Fruit fly (Drosophila melanogaster) whole organism, embryonic: ENCODE results near the gene CG10948.
A peak's percentile ranks its signal among the peaks of the same experiment; 100 is the strongest.

Experiments used
- Antp ChIP-seq: fragments of 200-800 bp; sonication (Bioruptor generic); optimal IDR thresholded peaks from 3 replicates; lab custom pipeline; 2016; ENCODE audit warnings: missing biosample characterization, missing genetic modification characterization
- B-H1 ChIP-seq: fragments of 200-800 bp; sonication (Bioruptor generic); IDR thresholded peaks from 3 replicates; pipeline ENCODE4 v1.3.6; 2022; ENCODE audit warnings: missing biosample characterization, missing genetic modification characterization
- CG10565 ChIP-seq: fragments of 200-800 bp; sonication (Bioruptor generic); optimal IDR thresholded peaks from 3 replicates; lab custom pipeline; 2016; ENCODE audit warnings: missing biosample characterization, mild to moderate bottlenecking, missing genetic modification characterization
- CG12236 ChIP-seq: fragments of 200-800 bp; sonication (Bioruptor generic); optimal IDR thresholded peaks from 2 replicates; lab custom pipeline; 2016; ENCODE audit warnings: missing biosample characterization, missing genetic modification characterization
- CG12769 ChIP-seq: fragments of 200-800 bp; sonication (Bioruptor generic); optimal IDR thresholded peaks from 2 replicates; lab custom pipeline; 2019; ENCODE audit warnings: missing biosample characterization, mild to moderate bottlenecking, missing genetic modification characterization, moderate library complexity
- CG14667 ChIP-seq: fragments of 200-800 bp; sonication (Bioruptor generic); IDR thresholded peaks from 2 replicates; pipeline ENCODE4 v1.3.6; 2022; ENCODE audit warnings: missing biosample characterization, missing genetic modification characterization
- CG15073 ChIP-seq: fragments of 200-800 bp; sonication (Bioruptor generic); optimal IDR thresholded peaks from 2 replicates; lab custom pipeline; 2016; ENCODE audit warnings: missing biosample characterization, missing genetic modification characterization
- CG1602 ChIP-seq: fragments of 200-800 bp; sonication (Bioruptor generic); optimal IDR thresholded peaks from 3 replicates; lab custom pipeline; 2016; ENCODE audit warnings: missing biosample characterization, missing genetic modification characterization
- CG18011 ChIP-seq: fragments of 200-800 bp; sonication (Bioruptor generic); optimal IDR thresholded peaks from 2 replicates; lab custom pipeline; 2017; ENCODE audit warnings: missing biosample characterization, missing genetic modification characterization, mild to moderate bottlenecking, moderate library complexity, missing genotype
- CG2202 ChIP-seq: fragments of 200-800 bp; sonication (Bioruptor generic); optimal IDR thresholded peaks from 2 replicates; lab custom pipeline; 2018; ENCODE audit warnings: missing biosample characterization, mild to moderate bottlenecking, missing genetic modification characterization
- CG2712 ChIP-seq: fragments of 200-800 bp; optimal IDR thresholded peaks from 3 replicates; lab custom pipeline; 2019; ENCODE audit warnings: missing biosample characterization, mild to moderate bottlenecking, missing genetic modification characterization, moderate library complexity
- CG6654 ChIP-seq: fragments of 200-800 bp; sonication (Bioruptor generic); optimal IDR thresholded peaks from 2 replicates; lab custom pipeline; 2017; ENCODE audit warnings: missing biosample characterization, mild to moderate bottlenecking, missing genetic modification characterization
- CG7786 ChIP-seq: fragments of 200-800 bp; sonication (Bioruptor generic); optimal IDR thresholded peaks from 2 replicates; lab custom pipeline; 2016; ENCODE audit warnings: missing biosample characterization, missing genetic modification characterization
- CG7987 ChIP-seq: fragments of 200-800 bp; sonication (Bioruptor generic); optimal IDR thresholded peaks from 2 replicates; lab custom pipeline; 2018; ENCODE audit warnings: missing biosample characterization, mild to moderate bottlenecking, missing genetic modification characterization, moderate library complexity
- CG8359 ChIP-seq: fragments of 200-800 bp; sonication (Bioruptor generic); optimal IDR thresholded peaks from 2 replicates; lab custom pipeline; 2017; ENCODE audit warnings: missing biosample characterization, mild to moderate bottlenecking, missing genetic modification characterization, borderline replicate concordance
- D19B ChIP-seq: fragments of 200-800 bp; sonication (Bioruptor generic); optimal IDR thresholded peaks from 2 replicates; lab custom pipeline; 2017; ENCODE audit warnings: missing biosample characterization, mild to moderate bottlenecking, missing genetic modification characterization
- E2f1 ChIP-seq: fragments of 200-800 bp; sonication (Bioruptor generic); IDR thresholded peaks from 2 replicates; pipeline ENCODE4 v1.3.6; 2022; ENCODE audit warnings: missing biosample characterization, missing genetic modification characterization
- Fer1 ChIP-seq: fragments of 200-800 bp; sonication (Bioruptor generic); optimal IDR thresholded peaks from 2 replicates; lab custom pipeline; 2017; ENCODE audit warnings: missing biosample characterization, mild to moderate bottlenecking, missing genetic modification characterization
- H2.0 ChIP-seq: fragments of 200-800 bp; sonication (Bioruptor generic); IDR thresholded peaks from 2 replicates; pipeline ENCODE4 v1.3.6; 2022; ENCODE audit warnings: missing biosample characterization, missing genetic modification characterization
- NC2α ChIP-seq: fragments of 200-800 bp; sonication (Bioruptor generic); optimal IDR thresholded peaks from 2 replicates; lab custom pipeline; 2016; ENCODE audit warnings: missing biosample characterization, missing genetic modification characterization
- Neu2 ChIP-seq: fragments of 200-800 bp; sonication (Bioruptor generic); optimal IDR thresholded peaks from 3 replicates; lab custom pipeline; 2016; ENCODE audit warnings: missing biosample characterization, missing genetic modification characterization, borderline replicate concordance
- Nf-YA ChIP-seq: fragments of 200-800 bp; sonication (Bioruptor generic); IDR thresholded peaks from 2 replicates; pipeline ENCODE4 v1.3.6; 2022; ENCODE audit warnings: missing biosample characterization, missing genetic modification characterization
- Scr ChIP-seq: fragments of 200-800 bp; sonication (Bioruptor generic); IDR thresholded peaks from 2 replicates; pipeline ENCODE4 v1.3.6; 2022; ENCODE audit warnings: missing biosample characterization, missing genetic modification characterization; ENCODE audit not compliant: partially characterized antibody
- Six4 ChIP-seq: fragments of 200-800 bp; sonication (Bioruptor generic); optimal IDR thresholded peaks from 2 replicates; lab custom pipeline; 2016; ENCODE audit warnings: missing biosample characterization, missing genetic modification characterization
- Sry-β ChIP-seq: fragments of 200-800 bp; sonication (Bioruptor generic); optimal IDR thresholded peaks from 2 replicates; lab custom pipeline; 2018; ENCODE audit warnings: missing biosample characterization, mild to moderate bottlenecking, missing genetic modification characterization, moderate library complexity
- Sry-δ ChIP-seq: fragments of 200-800 bp; sonication (Bioruptor generic); optimal IDR thresholded peaks from 2 replicates; lab custom pipeline; 2016; ENCODE audit warnings: missing biosample characterization, missing genetic modification characterization
- Stat92E ChIP-seq, 3 experiments: fragments of >200 bp in 2 of 3; fragments of 200-800 bp in 1 of 3; sonication (Bioruptor generic) in 1 of 3; optimal IDR thresholded peaks; 2 replicates each; lab custom pipeline; 2017 to 2019; ENCODE audit warnings: missing biosample characterization in 3 of 3, missing genetic modification characterization in 3 of 3, mild to moderate bottlenecking in 1 of 3, moderate library complexity in 1 of 3
- Taf1 ChIP-seq: fragments of 200-800 bp; sonication (Bioruptor generic); IDR thresholded peaks from 2 replicates; pipeline ENCODE4 v1.3.6; 2022; ENCODE audit warnings: missing biosample characterization, missing genetic modification characterization
- Usf ChIP-seq: fragments of 200-800 bp; sonication (Bioruptor generic); optimal IDR thresholded peaks from 2 replicates; lab custom pipeline; 2017; ENCODE audit warnings: missing genotype, missing biosample characterization, missing genetic modification characterization
- al ChIP-seq: fragments of 200-800 bp; sonication (Bioruptor generic); IDR thresholded peaks from 2 replicates; pipeline ENCODE4 v1.3.6; 2022; ENCODE audit warnings: missing biosample characterization, missing genetic modification characterization
- ash1 ChIP-seq: fragments of 200-800 bp; sonication (Bioruptor generic); optimal IDR thresholded peaks from 2 replicates; lab custom pipeline; 2018; ENCODE audit warnings: missing biosample characterization, mild to moderate bottlenecking, missing genetic modification characterization
- bcd ChIP-seq: fragments of 200-800 bp; sonication (Bioruptor generic); optimal IDR thresholded peaks from 2 replicates; lab custom pipeline; 2017; ENCODE audit warnings: missing biosample characterization, mild to moderate bottlenecking, missing genetic modification characterization
- cad ChIP-seq: fragments of >200 bp; optimal IDR thresholded peaks from 2 replicates; lab custom pipeline; 2017; ENCODE audit warnings: missing biosample characterization, missing genetic modification characterization
- cas ChIP-seq: fragments of 200-800 bp; sonication (Bioruptor generic); IDR thresholded peaks from 2 replicates; pipeline ENCODE4 v1.3.6; 2022; ENCODE audit warnings: missing biosample characterization, missing genetic modification characterization
- chinmo ChIP-seq: fragments of 200-800 bp; sonication (Bioruptor generic); IDR thresholded peaks from 4 replicates; pipeline ENCODE4 v1.3.6; 2022; ENCODE audit warnings: missing biosample characterization, missing genetic modification characterization; ENCODE audit not compliant: partially characterized antibody
- ci ChIP-seq: fragments of 200-800 bp; sonication (Bioruptor generic); IDR thresholded peaks from 3 replicates; pipeline ENCODE4 v1.3.6; 2022; ENCODE audit warnings: missing biosample characterization, missing genetic modification characterization
- disco-r ChIP-seq: fragments of 200-800 bp; sonication (Bioruptor generic); optimal IDR thresholded peaks from 2 replicates; lab custom pipeline; 2016; ENCODE audit warnings: missing biosample characterization, missing genetic modification characterization
- fd96Cb ChIP-seq: fragments of 200-800 bp; sonication (Bioruptor generic); optimal IDR thresholded peaks from 2 replicates; lab custom pipeline; 2018; ENCODE audit warnings: missing biosample characterization, mild to moderate bottlenecking, missing genetic modification characterization, moderate library complexity
- gcm ChIP-seq: fragments of 200-800 bp; sonication (Bioruptor generic); optimal IDR thresholded peaks from 2 replicates; lab custom pipeline; 2019; ENCODE audit warnings: missing biosample characterization, mild to moderate bottlenecking, missing genetic modification characterization, moderate library complexity
- gem ChIP-seq: fragments of 200-800 bp; sonication (Bioruptor generic); optimal IDR thresholded peaks from 2 replicates; lab custom pipeline; 2019; ENCODE audit warnings: missing biosample characterization, mild to moderate bottlenecking, missing genetic modification characterization, moderate library complexity
- grn ChIP-seq: fragments of 200-800 bp; sonication (Bioruptor generic); optimal IDR thresholded peaks from 3 replicates; lab custom pipeline; 2017; ENCODE audit warnings: missing biosample characterization, missing genetic modification characterization
- lilli ChIP-seq: fragments of 200-800 bp; sonication (Bioruptor generic); optimal IDR thresholded peaks from 3 replicates; lab custom pipeline; 2016; ENCODE audit warnings: missing biosample characterization, missing genetic modification characterization
- nmo ChIP-seq: fragments of 200-800 bp; sonication (Bioruptor generic); optimal IDR thresholded peaks from 2 replicates; lab custom pipeline; 2018; ENCODE audit warnings: missing biosample characterization, mild to moderate bottlenecking, missing genetic modification characterization, moderate library complexity
- oc ChIP-seq: fragments of 200-800 bp; sonication (Bioruptor generic); optimal IDR thresholded peaks from 2 replicates; lab custom pipeline; 2018; ENCODE audit warnings: missing biosample characterization, mild to moderate bottlenecking, missing genetic modification characterization, moderate library complexity
- peb ChIP-seq: fragments of 200-800 bp; sonication (Bioruptor generic); IDR thresholded peaks from 2 replicates; pipeline ENCODE4 v1.3.6; 2022; ENCODE audit warnings: missing biosample characterization, missing genetic modification characterization
- rib ChIP-seq: fragments of 200-800 bp; sonication (Bioruptor generic); IDR thresholded peaks from 2 replicates; pipeline ENCODE4 v1.3.6; 2022; ENCODE audit warnings: missing biosample characterization, missing genetic modification characterization
- sqz ChIP-seq: fragments of 200-800 bp; sonication (Bioruptor generic); optimal IDR thresholded peaks from 3 replicates; lab custom pipeline; 2018; ENCODE audit warnings: missing biosample characterization, mild to moderate bottlenecking, missing genetic modification characterization
- stwl ChIP-seq: fragments of 200-800 bp; sonication (Bioruptor generic); optimal IDR thresholded peaks from 3 replicates; lab custom pipeline; 2018; ENCODE audit warnings: missing biosample characterization, mild to moderate bottlenecking, missing genetic modification characterization, moderate library complexity
- twi ChIP-seq: fragments of 200-800 bp; optimal IDR thresholded peaks from 2 replicates; lab custom pipeline; 2019; ENCODE audit warnings: missing biosample characterization, mild to moderate bottlenecking, missing genetic modification characterization, moderate library complexity

Gene CG10948

dm6 chr3L:12835511-12836479 lies 14.1 kb downstream of the CG10948 start (continued):
- TF ChIP-seq al (GFP tag; lab: Robert Waterston, UW) = no peak
- TF ChIP-seq CG18011 (GFP tag; lab: Kevin White, UChicago) = no peak
- TF ChIP-seq CG2202 (tag; lab: Kevin White, UChicago) = peak; percentile 4
- TF ChIP-seq cas (GFP tag; lab: Robert Waterston, UW) = no peak
- TF ChIP-seq bcd (GFP tag; lab: Kevin White, UChicago) = no peak
- TF ChIP-seq CG12236 = no peak
- TF ChIP-seq Six4 (GFP tag; lab: Kevin White, UChicago) = no peak
- no peak for TF ChIP-seq Sry-β (GFP tag; lab: Kevin White, UChicago)
- no peak for TF ChIP-seq Sry-δ (GFP tag; lab: Kevin White, UChicago)
- TF ChIP-seq grn (GFP tag; lab: Kevin White, UChicago) = peak; percentile 78
- TF ChIP-seq CG10565 = no peak
- no peak for TF ChIP-seq Scr (GFP tag; lab: Robert Waterston, UW)
- no peak for TF ChIP-seq D19B (GFP tag; lab: Kevin White, UChicago)
- no peak for TF ChIP-seq ash1 (GFP tag; lab: Kevin White, UChicago)
- TF ChIP-seq H2.0 (GFP tag; lab: Robert Waterston, UW) = no peak
- no peak for TF ChIP-seq cad
- no peak for TF ChIP-seq E2f1 (GFP tag; lab: Robert Waterston, UW)
- TF ChIP-seq CG2712 = no peak
- peak; percentile 13 for TF ChIP-seq gem (tag; lab: Kevin White, UChicago)
- TF ChIP-seq twi (tag; lab: Kevin White, UChicago) = no peak
- no peak for TF ChIP-seq CG7786 (GFP tag; lab: Kevin White, UChicago)
- TF ChIP-seq ci (GFP tag; lab: Robert Waterston, UW) = 0 out of 3 replicates have a peak, but pooled peaks have one; percentile 16
- no peak for TF ChIP-seq Usf (GFP tag; lab: Kevin White, UChicago)
- TF ChIP-seq CG8359 (GFP tag; lab: Kevin White, UChicago) = no peak
- TF ChIP-seq Fer1 = peak; percentile 7
- no peak for TF ChIP-seq fd96Cb (tag; lab: Kevin White, UChicago)
- no peak for TF ChIP-seq Neu2
- TF ChIP-seq Nf-YA = no peak
- TF ChIP-seq peb (GFP tag; lab: Robert Waterston, UW) = no peak
- no peak for TF ChIP-seq CG7987 (GFP tag; lab: Kevin White, UChicago)
- no peak for TF ChIP-seq disco-r (GFP tag; lab: Kevin White, UChicago)
- TF ChIP-seq rib = no peak
- TF ChIP-seq CG12769 (tag; lab: Kevin White, UChicago) = no peak
- no peak for TF ChIP-seq Stat92E (GFP tag; optimal IDR thresholded peaks at IDR 0.05; lab: Kevin White, UChicago)
- TF ChIP-seq CG1602 (GFP tag; lab: Kevin White, UChicago) = no peak
- TF ChIP-seq B-H1 (GFP tag; lab: Robert Waterston, UW) = no peak
- TF ChIP-seq Antp (GFP tag; lab: Kevin White, UChicago) = no peak
- peak; percentile 98 for TF ChIP-seq CG6654 (GFP tag; lab: Kevin White, UChicago)
- TF ChIP-seq sqz (GFP tag; lab: Kevin White, UChicago) = no peak
- no peak for TF ChIP-seq CG14667 (GFP tag; lab: Robert Waterston, UW)
- no peak for TF ChIP-seq Taf1 (GFP tag; lab: Robert Waterston, UW)
- TF ChIP-seq stwl (tag; lab: Kevin White, UChicago) = peak; percentile 24
- no peak for TF ChIP-seq gcm
- 0 out of 4 replicates have a peak, but pooled peaks have one; percentile 27 for TF ChIP-seq chinmo (GFP tag; lab: Robert Waterston, UW)
- TF ChIP-seq nmo = no peak
- no peak for TF ChIP-seq oc
- no peak for TF ChIP-seq lilli (GFP tag; lab: Kevin White, UChicago)
- TF ChIP-seq CG15073 (GFP tag; lab: Kevin White, UChicago) = no peak
- TF ChIP-seq NC2α = no peak
